Fruit fly (Drosophila melanogaster): ENCODE data around the gene sta.
A peak's percentile ranks its signal among the peaks of the same experiment; 100 is the strongest.

sta gene

dm6 chrX:1478276-1479122, 4.7 kb downstream of the sta start, which contains the start of gene rush (continued):
- TF ChIP-seq CG2120 (GFP tag; optimal IDR thresholded peaks at IDR 0.05) (peak; percentile 65), CG17385 (GFP tag; optimal IDR thresholded peaks at IDR 0.05) (peak; percentile 7), ab (GFP tag; optimal IDR thresholded peaks at IDR 0.05) (no peak), CG7839 (tag; optimal IDR thresholded peaks at IDR 0.05) (peak; percentile 0), chinmo (GFP tag; IDR thresholded peaks at IDR 0.05; ENCODE audit: partially characterized antibody) (no peak), lmd (GFP tag; IDR thresholded peaks at IDR 0.05) (peak; percentile 45; the same call in 1 of the 2 replicates), amos (GFP tag; IDR thresholded peaks at IDR 0.05; ENCODE audit: partially characterized antibody) (0 out of 2 replicates have a peak, but pooled peaks have one; percentile 17), H2.0 (GFP tag; IDR thresholded peaks at IDR 0.05) (peak; percentile 48; the same call in 1 of the 2 replicates), ssp (GFP tag; IDR thresholded peaks at IDR 0.05) (no peak; the same call in 1 of the 2 replicates), CG11560 (tag; IDR thresholded peaks at IDR 0.05) (no peak), chm (GFP tag; IDR thresholded peaks at IDR 0.05) (0 out of 2 replicates have a peak, but pooled peaks have one; percentile 20), ara (GFP tag; IDR thresholded peaks at IDR 0.05) (0 out of 2 replicates have a peak, but pooled peaks have one; percentile 31), CG11723 (GFP tag; optimal IDR thresholded peaks at IDR 0.05) (peak; percentile 6), lab (GFP tag; optimal IDR thresholded peaks at IDR 0.05) (peak; percentile 48), al (GFP tag; IDR thresholded peaks at IDR 0.05) (peak; percentile 41; the same call in 1 of the 2 replicates), mam (GFP tag; optimal IDR thresholded peaks at IDR 0.05) (peak; percentile 56), Dfd (GFP tag; optimal IDR thresholded peaks at IDR 0.05) (no peak), CG15514 (GFP tag; optimal IDR thresholded peaks at IDR 0.05) (peak; percentile 76), gro (GFP tag; optimal IDR thresholded peaks at IDR 0.05) (peak; percentile 36), CG13624 (GFP tag; optimal IDR thresholded peaks at IDR 0.05) (peak; percentile 3), dm (GFP tag; optimal IDR thresholded peaks at IDR 0.05) (no peak), cas (GFP tag; IDR thresholded peaks at IDR 0.05) (no peak), CG17361 (GFP tag; IDR thresholded peaks at IDR 0.05) (0 out of 3 replicates have a peak, but pooled peaks have one; percentile 24), gfzf (GFP tag; optimal IDR thresholded peaks at IDR 0.05) (peak; percentile 85), stwl (tag; optimal IDR thresholded peaks at IDR 0.05) (peak; percentile 27), CG11456 (GFP tag; IDR thresholded peaks at IDR 0.05) (peak; percentile 50; the same call in 1 of the 3 replicates), CG15269 (tag; optimal IDR thresholded peaks at IDR 0.05) (peak; percentile 27), unpg (GFP tag; optimal IDR thresholded peaks at IDR 0.05) (peak; percentile 11), CG6765 (GFP tag; optimal IDR thresholded peaks at IDR 0.05) (no peak), CG7745 (tag; optimal IDR thresholded peaks at IDR 0.05) (no peak), tna (GFP tag; IDR thresholded peaks at IDR 0.05; ENCODE audit: partially characterized antibody) (no peak), CG8290 (GFP tag; optimal IDR thresholded peaks at IDR 0.05) (no peak), CG8290 (tag; optimal IDR thresholded peaks at IDR 0.05) (peak in 1 of 2 experiments; percentile 72), CG6654 (GFP tag; optimal IDR thresholded peaks at IDR 0.05) (no peak), az2 (GFP tag; optimal IDR thresholded peaks at IDR 0.05) (no peak), CG14860 (GFP tag; IDR thresholded peaks at IDR 0.05; ENCODE audit: partially characterized antibody) (0 out of 3 replicates have a peak, but pooled peaks have one; percentile 38), sug (tag; optimal IDR thresholded peaks at IDR 0.05) (peak; percentile 38), CG6689 (GFP tag; IDR thresholded peaks at IDR 0.05) (0 out of 2 replicates have a peak, but pooled peaks have one; percentile 12), kay (GFP tag; optimal IDR thresholded peaks at IDR 0.05) (peak; percentile 83), gcm2 (GFP tag; optimal IDR thresholded peaks at IDR 0.05) (no peak), CG14667 (GFP tag; IDR thresholded peaks at IDR 0.05) (no peak), CG31388 (GFP tag; optimal IDR thresholded peaks at IDR 0.05) (no peak), ATbp (GFP tag; optimal IDR thresholded peaks at IDR 0.05) (peak; percentile 4), wdn (GFP tag; IDR thresholded peaks at IDR 0.05) (0 out of 2 replicates have a peak, but pooled peaks have one; percentile 43), Max (GFP tag; optimal IDR thresholded peaks at IDR 0.05) (peak; percentile 6), CG13424 (tag; optimal IDR thresholded peaks at IDR 0.05) (peak; percentile 25), ken (GFP tag; IDR thresholded peaks at IDR 0.05) (peak; percentile 48; the same call in 1 of the 3 replicates), PHDP (tag; optimal IDR thresholded peaks at IDR 0.05) (peak; percentile 10)
